Fruit fly (Drosophila melanogaster) whole organism, embryonic: ENCODE results near the gene OS9.

ENCODE experiments used
- Ada2b ChIP-seq: fragments of 200-800 bp; sonication (Bioruptor generic); IDR thresholded peaks from 2 replicates; pipeline ENCODE4 v1.3.6; 2022; ENCODE audit warnings: missing biosample characterization, missing genetic modification characterization
- Aef1 ChIP-seq: fragments of 200-800 bp; sonication (Bioruptor generic); IDR thresholded peaks from 3 replicates; pipeline ENCODE4 v1.3.6; 2022; ENCODE audit warnings: missing biosample characterization, missing genetic modification characterization
- Atf3 ChIP-seq: fragments of 200-800 bp; sonication (Bioruptor generic); optimal IDR thresholded peaks from 3 replicates; lab custom pipeline; 2016; ENCODE audit warnings: missing biosample characterization, missing genetic modification characterization
- B-H1 ChIP-seq: fragments of 200-800 bp; sonication (Bioruptor generic); IDR thresholded peaks from 3 replicates; pipeline ENCODE4 v1.3.6; 2022; ENCODE audit warnings: missing biosample characterization, missing genetic modification characterization
- BtbVII ChIP-seq: fragments of 200-800 bp; sonication (Bioruptor generic); optimal IDR thresholded peaks from 3 replicates; lab custom pipeline; 2017; ENCODE audit warnings: missing biosample characterization, mild to moderate bottlenecking, missing genetic modification characterization
- CG10321 ChIP-seq: fragments of 200-800 bp; sonication (Bioruptor generic); IDR thresholded peaks from 2 replicates; pipeline ENCODE4 v1.3.6; 2022; ENCODE audit warnings: missing biosample characterization, missing genetic modification characterization
- CG10959 ChIP-seq: fragments of 200-800 bp; sonication (Bioruptor generic); IDR thresholded peaks from 2 replicates; pipeline ENCODE4 v1.3.6; 2022; ENCODE audit warnings: missing biosample characterization, missing genetic modification characterization
- CG10979 ChIP-seq: fragments of 200-800 bp; sonication (Bioruptor generic); optimal IDR thresholded peaks from 2 replicates; lab custom pipeline; 2018; ENCODE audit warnings: missing biosample characterization, mild to moderate bottlenecking, missing genetic modification characterization, moderate library complexity
- CG11398 ChIP-seq: fragments of 200-800 bp; sonication (Bioruptor generic); optimal IDR thresholded peaks from 2 replicates; lab custom pipeline; 2016; ENCODE audit warnings: missing biosample characterization, missing genetic modification characterization
- CG12104 ChIP-seq: fragments of 200-800 bp; sonication (Bioruptor generic); optimal IDR thresholded peaks from 3 replicates; lab custom pipeline; 2016; ENCODE audit warnings: missing biosample characterization, missing genetic modification characterization
- CG12769 ChIP-seq: fragments of 200-800 bp; sonication (Bioruptor generic); optimal IDR thresholded peaks from 2 replicates; lab custom pipeline; 2019; ENCODE audit warnings: missing biosample characterization, mild to moderate bottlenecking, missing genetic modification characterization, moderate library complexity
- CG13123 ChIP-seq: fragments of 200-800 bp; sonication (Bioruptor generic); optimal IDR thresholded peaks from 2 replicates; lab custom pipeline; 2016; ENCODE audit warnings: missing biosample characterization, missing genetic modification characterization
- CG13287 ChIP-seq: fragments of 200-800 bp; sonication (Bioruptor generic); IDR thresholded peaks from 2 replicates; pipeline ENCODE4 v1.3.6; 2022; ENCODE audit warnings: missing biosample characterization, missing genetic modification characterization; ENCODE audit not compliant: partially characterized antibody
- CG13894 ChIP-seq: fragments of 200-800 bp; sonication (Bioruptor generic); optimal IDR thresholded peaks from 3 replicates; lab custom pipeline; 2018; ENCODE audit warnings: missing biosample characterization, mild to moderate bottlenecking, missing genetic modification characterization, moderate library complexity
- CG18764 ChIP-seq: fragments of 200-800 bp; sonication (Bioruptor generic); optimal IDR thresholded peaks from 3 replicates; lab custom pipeline; 2016; ENCODE audit warnings: missing biosample characterization, missing genetic modification characterization
- CG2199 ChIP-seq: fragments of 200-800 bp; sonication (Bioruptor generic); IDR thresholded peaks from 3 replicates; pipeline ENCODE4 v1.3.6; 2022; ENCODE audit warnings: missing biosample characterization, missing genetic modification characterization
- CG30020 ChIP-seq: fragments of 200-800 bp; optimal IDR thresholded peaks from 2 replicates; lab custom pipeline; 2019; ENCODE audit warnings: missing biosample characterization, mild to moderate bottlenecking, missing genetic modification characterization, moderate library complexity
- CG31365 ChIP-seq: fragments of 200-800 bp; sonication (Bioruptor generic); optimal IDR thresholded peaks from 2 replicates; lab custom pipeline; 2018; ENCODE audit warnings: missing biosample characterization, mild to moderate bottlenecking, missing genetic modification characterization
- CG32772 ChIP-seq: fragments of 200-800 bp; sonication (Bioruptor generic); IDR thresholded peaks from 2 replicates; pipeline ENCODE4 v1.3.6; 2022; ENCODE audit warnings: missing biosample characterization, missing genetic modification characterization
- Chrac-16 ChIP-seq: fragments of 200-800 bp; sonication (Bioruptor generic); optimal IDR thresholded peaks from 3 replicates; lab custom pipeline; 2016; ENCODE audit warnings: missing biosample characterization, missing genetic modification characterization
- Dp ChIP-seq: fragments of 200-800 bp; sonication (Bioruptor generic); optimal IDR thresholded peaks from 2 replicates; lab custom pipeline; 2018; ENCODE audit warnings: missing biosample characterization, mild to moderate bottlenecking, missing genetic modification characterization, moderate library complexity
- HLHmδ ChIP-seq: fragments of 200-800 bp; sonication (Bioruptor generic); optimal IDR thresholded peaks from 2 replicates; lab custom pipeline; 2018; ENCODE audit warnings: missing biosample characterization, mild to moderate bottlenecking, missing genetic modification characterization, moderate library complexity
- Hand ChIP-seq: fragments of 200-800 bp; sonication (Bioruptor generic); optimal IDR thresholded peaks from 2 replicates; lab custom pipeline; 2017; ENCODE audit warnings: mild to moderate bottlenecking, missing biosample characterization, missing genetic modification reagents, missing genetic modification characterization
- Hmr ChIP-seq: fragments of 200-800 bp; sonication (Bioruptor generic); optimal IDR thresholded peaks from 3 replicates; lab custom pipeline; 2017; ENCODE audit warnings: mild to moderate bottlenecking, missing biosample characterization, missing genetic modification reagents, missing genetic modification characterization
- Hr39 ChIP-seq: fragments of >200 bp; optimal IDR thresholded peaks from 2 replicates; lab custom pipeline; 2017
- Mad ChIP-seq: fragments of 200-800 bp; sonication (Bioruptor generic); optimal IDR thresholded peaks from 2 replicates; lab custom pipeline; 2016; ENCODE audit warnings: missing biosample characterization, missing genetic modification characterization
- Max ChIP-seq: fragments of 200-800 bp; sonication (Bioruptor generic); optimal IDR thresholded peaks from 2 replicates; lab custom pipeline; 2016; ENCODE audit warnings: missing biosample characterization, mild to moderate bottlenecking, missing genetic modification characterization
- NK7.1 ChIP-seq: fragments of 200-800 bp; sonication (Bioruptor generic); optimal IDR thresholded peaks from 3 replicates; lab custom pipeline; 2016; ENCODE audit warnings: missing biosample characterization, missing genetic modification characterization
- PHDP ChIP-seq: fragments of 200-800 bp; sonication (Bioruptor generic); optimal IDR thresholded peaks from 3 replicates; lab custom pipeline; 2018; ENCODE audit warnings: missing biosample characterization, mild to moderate bottlenecking, missing genetic modification characterization, moderate library complexity
- YL-1 ChIP-seq: fragments of 200-800 bp; sonication (Bioruptor generic); optimal IDR thresholded peaks from 3 replicates; lab custom pipeline; 2017; ENCODE audit warnings: missing biosample characterization, mild to moderate bottlenecking, missing genetic modification characterization
- ap ChIP-seq: fragments of 200-800 bp; sonication (Bioruptor generic); IDR thresholded peaks from 2 replicates; pipeline ENCODE4 v1.3.6; 2022; ENCODE audit warnings: missing biosample characterization, missing genetic modification characterization
- ash1 ChIP-seq: fragments of 200-800 bp; sonication (Bioruptor generic); optimal IDR thresholded peaks from 2 replicates; lab custom pipeline; 2018; ENCODE audit warnings: missing biosample characterization, mild to moderate bottlenecking, missing genetic modification characterization
- az2 ChIP-seq: fragments of 200-800 bp; sonication (Bioruptor generic); optimal IDR thresholded peaks from 3 replicates; lab custom pipeline; 2016; ENCODE audit warnings: missing biosample characterization, missing genetic modification characterization
- bigmax ChIP-seq: fragments of 200-800 bp; sonication (Bioruptor generic); optimal IDR thresholded peaks from 2 replicates; lab custom pipeline; 2018; ENCODE audit warnings: missing biosample characterization, mild to moderate bottlenecking, missing genetic modification characterization
- br ChIP-seq: fragments of >200 bp; optimal IDR thresholded peaks from 2 replicates; lab custom pipeline; 2017
- cg ChIP-seq: fragments of 200-800 bp; sonication (Bioruptor generic); optimal IDR thresholded peaks from 3 replicates; lab custom pipeline; 2019; ENCODE audit warnings: missing biosample characterization, mild to moderate bottlenecking, missing genetic modification characterization, moderate library complexity
- chif ChIP-seq, 2 experiments: fragments of 200-800 bp; sonication (Bioruptor generic); optimal IDR thresholded peaks; 3 replicates each; lab custom pipeline; 2016; ENCODE audit warnings: missing biosample characterization in 2 of 2, missing genetic modification characterization in 2 of 2
- chn ChIP-seq: fragments of 200-800 bp; sonication (Bioruptor generic); optimal IDR thresholded peaks from 2 replicates; lab custom pipeline; 2016; ENCODE audit warnings: missing biosample characterization, missing genetic modification characterization
- fd64A ChIP-seq: fragments of 200-800 bp; sonication (Bioruptor generic); optimal IDR thresholded peaks from 3 replicates; lab custom pipeline; 2018; ENCODE audit warnings: missing biosample characterization, mild to moderate bottlenecking, missing genetic modification characterization
- hkb ChIP-seq, 2 experiments: fragments of 200-800 bp in 1 of 2; fragments of >200 bp in 1 of 2; sonication (Bioruptor generic) in 1 of 2; IDR thresholded peaks in 1 of 2; optimal IDR thresholded peaks in 1 of 2; 2 replicates each; pipeline versions ENCODE4 v1.3.6 to Lab custom; 2017 to 2022; ENCODE audit warnings: missing biosample characterization in 1 of 2, missing genetic modification characterization in 1 of 2
- onecut ChIP-seq: fragments of 200-800 bp; sonication (Bioruptor generic); IDR thresholded peaks from 2 replicates; pipeline ENCODE4 v1.3.6; 2022; ENCODE audit warnings: missing biosample characterization, missing genetic modification characterization
- org-1 ChIP-seq: fragments of 200-800 bp; sonication (Bioruptor generic); optimal IDR thresholded peaks from 2 replicates; lab custom pipeline; 2017; ENCODE audit warnings: missing biosample characterization, missing genetic modification characterization
- pho ChIP-seq: fragments of 200-800 bp; sonication (Bioruptor generic); optimal IDR thresholded peaks from 2 replicates; lab custom pipeline; 2016; ENCODE audit warnings: missing biosample characterization, missing genetic modification characterization
- prd ChIP-seq, 3 experiments: fragments of >200 bp in 2 of 3; fragments of 200-800 bp in 1 of 3; sonication (Bioruptor generic) in 1 of 3; optimal IDR thresholded peaks in 2 of 3; IDR thresholded peaks in 1 of 3; 2 replicates in 2 of 3; 3 replicates in 1 of 3; pipeline versions ENCODE4 v1.3.6 to Lab custom; 2017 to 2022; ENCODE audit warnings: missing biosample characterization in 1 of 3, missing genetic modification characterization in 1 of 3
- pum ChIP-seq: fragments of 200-800 bp; sonication (Bioruptor generic); optimal IDR thresholded peaks from 2 replicates; lab custom pipeline; 2016; ENCODE audit warnings: missing biosample characterization, missing genetic modification characterization
- repo ChIP-seq: fragments of 200-800 bp; sonication (Bioruptor generic); optimal IDR thresholded peaks from 2 replicates; lab custom pipeline; 2016; ENCODE audit warnings: missing biosample characterization, missing genetic modification characterization
- scrt ChIP-seq: fragments of 200-800 bp; sonication (Bioruptor generic); optimal IDR thresholded peaks from 2 replicates; lab custom pipeline; 2018; ENCODE audit warnings: missing biosample characterization, mild to moderate bottlenecking, missing genetic modification characterization, moderate library complexity
- sens ChIP-seq: fragments of 200-800 bp; sonication (Bioruptor generic); peaks from one replicate; lab custom pipeline; 2016; ENCODE audit warnings: missing biosample characterization, missing genetic modification characterization
- ssp ChIP-seq: fragments of 200-800 bp; sonication (Bioruptor generic); IDR thresholded peaks from 2 replicates; pipeline ENCODE4 v1.3.6; 2022; ENCODE audit warnings: missing biosample characterization, missing genetic modification characterization
- vnd ChIP-seq: fragments of 200-800 bp; sonication (Bioruptor generic); IDR thresholded peaks from 3 replicates; pipeline ENCODE4 v1.3.6; 2022; ENCODE audit warnings: missing biosample characterization, missing genetic modification characterization; ENCODE audit not compliant: partially characterized antibody
- zen ChIP-seq: fragments of 200-800 bp; sonication (Bioruptor generic); optimal IDR thresholded peaks from 3 replicates; lab custom pipeline; 2018; ENCODE audit warnings: missing biosample characterization, mild to moderate bottlenecking, missing genetic modification characterization, moderate library complexity

OS9 gene

dm6 chr2L:19930102-19930501 is 36.2 kb downstream of the OS9 start (continued):
- peak; percentile 62 for TF ChIP-seq Hmr
- no peak for TF ChIP-seq hkb (optimal IDR thresholded peaks at IDR 0.05; lab: Kevin White, UChicago)
- TF ChIP-seq hkb (GFP tag; IDR thresholded peaks at IDR 0.05; lab: Robert Waterston, UW), result peak; percentile 71
- TF ChIP-seq pho (GFP tag; lab: Kevin White, UChicago), result no peak
- TF ChIP-seq CG30020, result no peak
- no peak for TF ChIP-seq Chrac-16 (GFP tag; lab: Kevin White, UChicago)
- peak; percentile 33 for TF ChIP-seq az2
- TF ChIP-seq chif (GFP tag; optimal IDR thresholded peaks at IDR 0.05; lab: Kevin White, UChicago), result no peak
- no peak for TF ChIP-seq pum
- TF ChIP-seq CG13894 (tag; lab: Kevin White, UChicago), result peak; percentile 31
- no peak for TF ChIP-seq br
- TF ChIP-seq CG2199 (GFP tag; lab: Robert Waterston, UW), result no peak
- TF ChIP-seq ssp (GFP tag; lab: Robert Waterston, UW), result no peak
- TF ChIP-seq Aef1 (GFP tag; lab: Robert Waterston, UW), result no peak; the same call in 2 of the 3 replicates
- no peak for TF ChIP-seq prd (optimal IDR thresholded peaks at IDR 0.05; lab: Kevin White, UChicago)
- TF ChIP-seq prd (GFP tag; IDR thresholded peaks at IDR 0.05; lab: Robert Waterston, UW), result peak; percentile 60
- no peak for TF ChIP-seq Hand (GFP tag; lab: Kevin White, UChicago)
- TF ChIP-seq cg (GFP tag; lab: Kevin White, UChicago), result no peak
- TF ChIP-seq sens (GFP tag; lab: Kevin White, UChicago), result peak; percentile 56
- no peak for TF ChIP-seq Hr39
- peak; percentile 35; the same call in 1 of the 2 replicates for TF ChIP-seq Ada2b (GFP tag; lab: Robert Waterston, UW)
- TF ChIP-seq CG32772 (GFP tag; lab: Robert Waterston, UW), result peak; percentile 49; the same call in 1 of the 2 replicates
- TF ChIP-seq vnd (GFP tag; lab: Robert Waterston, UW), result no peak
- no peak for TF ChIP-seq CG11398 (GFP tag; lab: Kevin White, UChicago)
- TF ChIP-seq CG10321, result no peak
- no peak for TF ChIP-seq onecut (GFP tag; lab: Robert Waterston, UW)
- no peak for TF ChIP-seq org-1 (GFP tag; lab: Kevin White, UChicago)
- no peak for TF ChIP-seq CG12104
- no peak for TF ChIP-seq CG10959 (GFP tag; lab: Robert Waterston, UW)
- no peak for TF ChIP-seq CG13287 (GFP tag; lab: Robert Waterston, UW)
- no peak for TF ChIP-seq repo
- TF ChIP-seq ash1 (GFP tag; lab: Kevin White, UChicago), result no peak
- TF ChIP-seq CG10979 (tag; lab: Kevin White, UChicago), result peak; percentile 52
- no peak for TF ChIP-seq bigmax (GFP tag; lab: Kevin White, UChicago)
- TF ChIP-seq CG13123 (GFP tag; lab: Kevin White, UChicago), result no peak
- TF ChIP-seq PHDP (tag; lab: Kevin White, UChicago), result peak; percentile 53
- no peak for TF ChIP-seq fd64A (GFP tag; lab: Kevin White, UChicago)
- no peak for TF ChIP-seq Mad (GFP tag; lab: Kevin White, UChicago)
- no peak for TF ChIP-seq HLHmδ (GFP tag; lab: Kevin White, UChicago)
- no peak for TF ChIP-seq YL-1
- TF ChIP-seq CG18764, result peak; percentile 7
- TF ChIP-seq Max (GFP tag; lab: Kevin White, UChicago), result no peak
- TF ChIP-seq B-H1 (GFP tag; lab: Robert Waterston, UW), result peak; percentile 33; the same call in 2 of the 3 replicates
- TF ChIP-seq zen (tag; lab: Kevin White, UChicago), result peak; percentile 33
- TF ChIP-seq CG12769, result peak; percentile 15
- TF ChIP-seq chn (GFP tag; lab: Kevin White, UChicago), result peak; percentile 1
- TF ChIP-seq scrt (GFP tag; lab: Kevin White, UChicago), result peak; percentile 57
- TF ChIP-seq Atf3 (GFP tag; lab: Kevin White, UChicago), result no peak
- no peak for TF ChIP-seq NK7.1 (GFP tag; lab: Kevin White, UChicago)
- no peak for TF ChIP-seq Dp (GFP tag; lab: Kevin White, UChicago)
- TF ChIP-seq ap (GFP tag; lab: Robert Waterston, UW), result 0 out of 2 replicates have a peak, but pooled peaks have one; percentile 19
- no peak for TF ChIP-seq CG31365 (tag; lab: Kevin White, UChicago)
- TF ChIP-seq BtbVII (GFP tag; lab: Kevin White, UChicago), result peak; percentile 29
